Worm (Caenorhabditis elegans) whole organism, late embryonic: ENCODE results near the gene dhhc-13.

Experiments used
- C08G9.2 ChIP-seq: sonication (generic microtip); optimal IDR thresholded peaks from 2 replicates; lab custom pipeline; 2016; ENCODE audit warnings: mild to moderate bottlenecking, missing genetic modification characterization, moderate library complexity, missing compliant biosample characterization
- C38D4.7 ChIP-seq: fragments of 200-800 bp; sonication (Bioruptor generic); optimal IDR thresholded peaks from 2 replicates; lab custom pipeline; 2018; ENCODE audit warnings: mild to moderate bottlenecking, missing genetic modification characterization, moderate library complexity, missing compliant biosample characterization
- F13H6.1 ChIP-seq: sonication (generic microtip); optimal IDR thresholded peaks from 2 replicates; lab custom pipeline; 2016; ENCODE audit warnings: missing genetic modification characterization, missing compliant biosample characterization
- K02D7.2 ChIP-seq: sonication (generic microtip); optimal IDR thresholded peaks from 2 replicates; lab custom pipeline; 2017; ENCODE audit warnings: mild to moderate bottlenecking, missing genetic modification characterization, missing compliant biosample characterization
- K09A11.1 ChIP-seq: sonication (generic microtip); optimal IDR thresholded peaks from 2 replicates; lab custom pipeline; 2017; ENCODE audit warnings: antibody characterized with exemption, mild to moderate bottlenecking, missing genetic modification characterization, missing compliant biosample characterization; ENCODE audit not compliant: insufficient read depth
- T23F11.4 ChIP-seq: fragments of 200-800 bp; sonication (Bioruptor generic); optimal IDR thresholded peaks from 2 replicates; lab custom pipeline; 2018; ENCODE audit warnings: mild to moderate bottlenecking, missing genetic modification characterization, missing compliant biosample characterization
- ahr-1 ChIP-seq: sonication (generic microtip); optimal IDR thresholded peaks from 2 replicates; lab custom pipeline; 2016; ENCODE audit warnings: missing genetic modification characterization, missing compliant biosample characterization
- ama-1 ChIP-seq: fragments of 150-350 bp; optimal IDR thresholded peaks from 2 replicates; lab custom pipeline; 2014
- ceh-18 ChIP-seq: sonication (generic microtip); optimal IDR thresholded peaks from 2 replicates; lab custom pipeline; 2016; ENCODE audit warnings: missing genetic modification characterization, missing compliant biosample characterization
- ceh-19 ChIP-seq: fragments of 200-800 bp; sonication (Bioruptor generic); optimal IDR thresholded peaks from 2 replicates; lab custom pipeline; 2018; ENCODE audit warnings: mild to moderate bottlenecking, missing genetic modification characterization, missing compliant biosample characterization
- ceh-2 ChIP-seq: sonication (generic microtip); optimal IDR thresholded peaks from 2 replicates; lab custom pipeline; 2016; ENCODE audit warnings: missing genotype, missing genetic modification characterization, missing compliant biosample characterization
- ceh-22 ChIP-seq: sonication (generic microtip); optimal IDR thresholded peaks from 2 replicates; lab custom pipeline; 2017; ENCODE audit warnings: missing biosample characterization, missing genetic modification characterization
- ceh-24 ChIP-seq: sonication (generic microtip); optimal IDR thresholded peaks from 2 replicates; lab custom pipeline; 2016; ENCODE audit warnings: mild to moderate bottlenecking, missing genetic modification characterization, missing compliant biosample characterization
- ceh-30 ChIP-seq: fragments of 150-350 bp; optimal IDR thresholded peaks from 2 replicates; lab custom pipeline; 2014; ENCODE audit warnings: missing biosample characterization, missing genetic modification characterization
- ceh-31 ChIP-seq: sonication (generic microtip); optimal IDR thresholded peaks from 2 replicates; lab custom pipeline; 2016; ENCODE audit warnings: missing genetic modification characterization, missing compliant biosample characterization
- ceh-34 ChIP-seq: sonication (generic microtip); optimal IDR thresholded peaks from 2 replicates; lab custom pipeline; 2016; ENCODE audit warnings: mild to moderate bottlenecking, missing genetic modification characterization, missing compliant biosample characterization
- ceh-9 ChIP-seq: sonication (generic microtip); optimal IDR thresholded peaks from 2 replicates; lab custom pipeline; 2016; ENCODE audit warnings: mild to moderate bottlenecking, missing genetic modification characterization, inconsistent platforms, missing compliant biosample characterization
- dmd-4 ChIP-seq: sonication (generic microtip); optimal IDR thresholded peaks from 2 replicates; lab custom pipeline; 2016; ENCODE audit warnings: borderline replicate concordance, missing genetic modification characterization, missing compliant biosample characterization
- elt-2 ChIP-seq: sonication (generic microtip); optimal IDR thresholded peaks from 2 replicates; lab custom pipeline; 2016; ENCODE audit warnings: missing genetic modification reagents, missing genetic modification characterization, missing compliant biosample characterization
- fax-1 ChIP-seq: sonication (generic microtip); optimal IDR thresholded peaks from 2 replicates; lab custom pipeline; 2016; ENCODE audit warnings: missing genotype, missing genetic modification characterization, missing compliant biosample characterization
- fkh-10 ChIP-seq: fragments of 150-350 bp; optimal IDR thresholded peaks from 2 replicates; lab custom pipeline; 2014; ENCODE audit warnings: missing biosample characterization, missing genetic modification reagents, missing genetic modification characterization
- fkh-6 ChIP-seq: sonication (generic microtip); optimal IDR thresholded peaks from 2 replicates; lab custom pipeline; 2016; ENCODE audit warnings: missing genetic modification characterization, missing compliant biosample characterization
- gmeb-2 ChIP-seq: sonication (generic microtip); optimal IDR thresholded peaks from 2 replicates; lab custom pipeline; 2016; ENCODE audit warnings: missing genetic modification characterization, inconsistent platforms, missing compliant biosample characterization
- hlh-15 ChIP-seq: sonication (generic microtip); optimal IDR thresholded peaks from 2 replicates; lab custom pipeline; 2016; ENCODE audit warnings: missing genetic modification characterization, missing compliant biosample characterization
- hlh-6 ChIP-seq: sonication (generic microtip); optimal IDR thresholded peaks from 2 replicates; lab custom pipeline; 2016; ENCODE audit warnings: missing genotype, missing genetic modification characterization, missing compliant biosample characterization
- hlh-8 ChIP-seq: sonication (generic microtip); optimal IDR thresholded peaks from 2 replicates; lab custom pipeline; 2016; ENCODE audit warnings: missing genotype, missing genetic modification characterization, missing compliant biosample characterization
- lin-11 ChIP-seq: fragments of 200-800 bp; sonication (Bioruptor generic); optimal IDR thresholded peaks from 2 replicates; lab custom pipeline; 2018; ENCODE audit warnings: mild to moderate bottlenecking, missing genetic modification characterization, missing compliant biosample characterization
- mec-3 ChIP-seq: sonication (generic microtip); optimal IDR thresholded peaks from 2 replicates; lab custom pipeline; 2016; ENCODE audit warnings: borderline replicate concordance, missing genetic modification characterization, missing compliant biosample characterization
- nhr-232 ChIP-seq: sonication (generic microtip); optimal IDR thresholded peaks from 2 replicates; lab custom pipeline; 2016; ENCODE audit warnings: missing genetic modification characterization, missing compliant biosample characterization
- odd-2 ChIP-seq: sonication (generic microtip); optimal IDR thresholded peaks from 2 replicates; lab custom pipeline; 2017; ENCODE audit warnings: antibody characterized with exemption, mild to moderate bottlenecking, missing genetic modification characterization, missing compliant biosample characterization
- pag-3 ChIP-seq: sonication (generic microtip); optimal IDR thresholded peaks from 2 replicates; lab custom pipeline; 2016; ENCODE audit warnings: missing compliant biosample characterization, missing genetic modification characterization, borderline replicate concordance
- pax-1 ChIP-seq: fragments of 150-350 bp; optimal IDR thresholded peaks from 2 replicates; lab custom pipeline; 2014; ENCODE audit warnings: missing biosample characterization, missing genetic modification characterization
- ref-2 ChIP-seq: sonication (generic microtip); optimal IDR thresholded peaks from 2 replicates; lab custom pipeline; 2016; ENCODE audit warnings: missing genetic modification characterization, missing compliant biosample characterization
- sox-2 ChIP-seq: fragments of 200-800 bp; sonication (Bioruptor generic); IDR thresholded peaks from 2 replicates; pipeline ENCODE4 v1.3.6; 2022; ENCODE audit warnings: missing genetic modification reagents, missing genetic modification characterization, missing compliant biosample characterization
- sox-4 ChIP-seq: sonication (generic microtip); optimal IDR thresholded peaks from 2 replicates; lab custom pipeline; 2017; ENCODE audit warnings: mild to moderate bottlenecking, missing genetic modification characterization, inconsistent platforms, missing compliant biosample characterization
- tbx-2 ChIP-seq: sonication (generic microtip); optimal IDR thresholded peaks from 2 replicates; lab custom pipeline; 2016; ENCODE audit warnings: missing genetic modification characterization, missing compliant biosample characterization
- tbx-7 ChIP-seq: sonication (generic microtip); optimal IDR thresholded peaks from 2 replicates; lab custom pipeline; 2016; ENCODE audit warnings: missing genotype, missing genetic modification characterization, missing compliant biosample characterization
- unc-3 ChIP-seq, 2 experiments: fragments of 200-800 bp in 1 of 2; sonication (Bioruptor generic) in 1 of 2; sonication (generic microtip) in 1 of 2; conservative IDR thresholded peaks in 1 of 2; optimal IDR thresholded peaks in 1 of 2; 2 replicates each; pipeline versions ENCODE4 v1.3.6 to Lab custom; 2016 to 2022; ENCODE audit warnings: missing compliant biosample characterization in 2 of 2, missing genetic modification characterization in 2 of 2, missing genetic modification reagents in 1 of 2
- unc-42 ChIP-seq: sonication (generic microtip); optimal IDR thresholded peaks from 2 replicates; lab custom pipeline; 2016; ENCODE audit warnings: missing genotype, missing genetic modification characterization, missing compliant biosample characterization
- unc-86 ChIP-seq: sonication (generic microtip); optimal IDR thresholded peaks from 2 replicates; lab custom pipeline; 2016; ENCODE audit warnings: missing genetic modification characterization, missing compliant biosample characterization

Gene dhhc-13

DNA sequence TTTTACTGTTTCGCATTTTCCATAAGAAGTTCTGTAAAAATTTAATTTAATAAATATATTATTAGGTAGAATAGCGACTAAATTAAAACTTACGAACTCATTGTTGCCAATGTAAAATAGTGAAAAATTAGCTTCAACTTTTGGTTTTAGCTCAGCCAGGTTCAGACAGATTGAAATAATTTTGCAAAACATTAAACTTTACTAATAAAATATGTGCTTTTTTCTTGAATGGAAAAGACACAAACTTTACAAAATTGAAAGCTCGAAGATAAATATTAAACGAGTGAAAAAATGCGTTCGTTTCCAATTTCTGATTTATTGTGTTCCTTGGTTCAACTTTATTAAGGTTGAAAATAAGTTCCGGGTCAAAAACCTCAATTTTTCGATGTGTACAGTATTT is 37.3 kb upstream of the dhhc-13 start, which contains the start of gene srv-22:
Gene srv-22 (minus strand): TSS at position 101 of the 400 bp plus-strand sequence.
- TF ChIP-seq pag-3 (no peak), mec-3 (tag; lab: Kevin White, UChicago) (no peak)

DNA sequence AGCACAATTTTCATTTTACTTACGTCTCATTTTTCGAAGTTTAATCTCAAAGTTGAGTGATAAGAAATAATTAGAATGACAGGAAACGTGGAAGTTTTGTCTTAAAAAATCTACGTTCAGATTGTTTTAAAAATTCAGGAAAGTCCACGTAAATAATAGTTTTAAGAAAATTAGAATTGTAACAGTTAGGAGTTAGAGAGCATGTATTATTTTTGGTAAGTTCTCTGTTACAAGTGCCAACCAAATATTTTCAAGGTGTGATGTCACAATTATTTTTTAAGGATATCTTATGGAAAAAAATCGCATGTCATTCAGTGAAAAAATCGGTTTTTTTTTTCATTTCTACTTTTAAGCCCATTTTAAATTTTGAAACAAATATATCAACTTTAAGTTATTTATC is 32.6 kb upstream of the dhhc-13 start, which contains the start of gene H04M03.11:
Gene H04M03.11 (minus strand): TSS at position 101 of the 400 bp plus-strand sequence.
- TF ChIP-seq lin-11 (tag; lab: Kevin White, UChicago) (no peak), fkh-10 (GFP tag; lab: Kevin White, UChicago) (no peak), unc-3 (GFP tag; conservative IDR thresholded peaks at IDR 0.05; lab: Robert Waterston, UW) (no peak), unc-3 (tag; optimal IDR thresholded peaks at IDR 0.05; lab: Kevin White, UChicago) (no peak), pax-1 (no peak), fax-1 (tag; lab: Kevin White, UChicago) (no peak), ceh-24 (tag; lab: Kevin White, UChicago) (no peak)

DNA sequence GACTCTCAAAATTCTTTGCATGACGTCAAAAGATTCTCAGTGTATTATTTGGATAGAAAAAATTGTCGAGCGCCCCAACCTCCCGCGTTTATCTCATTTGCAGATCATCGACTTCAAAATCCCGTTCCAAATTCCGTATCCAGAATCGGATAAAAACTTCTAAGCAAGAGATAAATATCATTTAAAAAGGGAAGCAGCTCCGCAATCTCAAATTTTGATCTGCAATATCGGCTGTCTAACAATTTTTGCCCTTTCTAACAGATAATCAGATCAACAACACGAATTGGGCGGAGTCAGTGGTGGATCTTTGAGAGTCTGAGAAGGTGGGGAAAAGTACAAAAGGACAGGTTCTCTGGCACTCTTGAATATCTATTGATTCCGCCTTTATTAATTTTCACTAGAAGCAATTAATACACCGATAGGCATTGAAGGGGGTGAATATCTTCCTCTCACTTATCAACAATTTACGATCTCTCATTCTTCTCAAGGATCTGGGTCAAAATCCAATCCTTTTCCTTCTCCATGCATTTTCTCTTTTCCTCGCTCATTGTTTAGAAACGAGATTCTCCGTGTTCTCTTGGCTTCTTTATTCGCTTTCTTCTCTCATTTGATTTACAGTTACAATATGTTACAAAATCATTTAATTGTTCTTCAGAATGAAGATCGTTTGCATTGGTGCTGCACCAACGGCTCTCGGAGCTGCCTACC is 31.8 kb upstream of the dhhc-13 start, which contains the start of gene glf-1:
Gene glf-1 (plus strand): TSS at position 656 of the 708 bp plus-strand sequence.
- TF ChIP-seq sox-2 (GFP tag; lab: Robert Waterston, UW) (no peak), odd-2 (no peak), ahr-1 (tag; lab: Kevin White, UChicago) (no peak), F13H6.1 (tag; lab: Kevin White, UChicago) (no peak), elt-2 (no peak), unc-86 (tag; lab: Kevin White, UChicago) (no peak)
- TF ChIP-seq, all 69 proteins: peak for 0

DNA sequence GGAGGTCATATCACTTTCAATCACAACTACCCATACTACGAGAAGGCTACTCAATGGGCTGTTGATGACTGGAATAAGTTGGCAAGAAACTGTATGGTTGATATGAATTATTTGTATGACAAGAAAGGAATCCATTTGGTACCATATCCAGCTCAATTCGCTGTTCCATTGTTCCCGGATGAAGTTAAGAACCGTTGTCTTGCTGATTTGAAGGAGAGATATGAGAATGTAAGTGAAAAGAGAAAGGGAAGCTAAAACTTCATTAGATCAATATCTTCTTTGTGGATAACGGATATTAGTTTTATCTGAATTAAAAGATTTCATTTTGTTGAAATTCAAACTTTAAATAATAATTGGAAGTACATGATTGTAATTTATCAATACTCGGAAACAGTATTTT is 30.5 kb upstream of the dhhc-13 start:
- TF ChIP-seq ceh-30 (tag; lab: Kevin White, UChicago) (no peak), fkh-6 (tag; lab: Kevin White, UChicago) (no peak), ceh-19 (GFP tag; lab: Kevin White, UChicago) (no peak), tbx-2 (no peak), ceh-2 (no peak), ref-2 (tag; lab: Kevin White, UChicago) (no peak), K09A11.1 (tag; lab: Kevin White, UChicago) (no peak), pag-3 (no peak), ahr-1 (tag; lab: Kevin White, UChicago) (no peak), ceh-34 (no peak), odd-2 (no peak), nhr-232 (no peak), elt-2 (no peak), ceh-31 (tag; lab: Kevin White, UChicago) (no peak), dmd-4 (tag; lab: Kevin White, UChicago) (no peak), tbx-7 (tag; lab: Kevin White, UChicago) (no peak), ceh-24 (tag; lab: Kevin White, UChicago) (no peak), sox-4 (tag; lab: Kevin White, UChicago) (no peak), ceh-18 (tag; lab: Kevin White, UChicago) (no peak), fax-1 (tag; lab: Kevin White, UChicago) (no peak)

DNA sequence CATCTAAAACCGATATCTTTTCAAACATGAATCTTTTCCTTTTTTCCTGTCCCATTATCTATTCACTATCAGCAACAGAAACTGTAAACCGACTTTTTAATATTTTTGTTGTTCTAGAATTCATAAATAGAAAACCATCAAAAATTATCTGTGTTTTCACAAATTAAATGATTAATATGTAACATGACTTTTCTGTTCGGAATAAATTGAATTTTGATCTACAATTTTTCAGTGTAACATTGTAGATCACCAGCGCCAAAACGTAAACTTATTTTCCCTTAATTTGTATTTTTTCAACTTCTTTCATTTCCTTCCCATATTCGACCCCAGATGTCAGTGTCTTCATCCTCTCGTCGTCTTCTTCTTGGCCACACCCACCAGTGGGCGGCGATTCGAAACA is 25.9 kb upstream of the dhhc-13 start, which contains the start of gene H04M03.3:
Gene H04M03.3 (plus strand): TSS at position 301 of the 400 bp plus-strand sequence.
- TF ChIP-seq unc-42 (tag; lab: Kevin White, UChicago) (no peak), C08G9.2 (tag; lab: Kevin White, UChicago) (no peak), dmd-4 (tag; lab: Kevin White, UChicago) (no peak), ceh-19 (GFP tag; lab: Kevin White, UChicago) (no peak), hlh-8 (no peak), C38D4.7 (GFP tag; lab: Kevin White, UChicago) (no peak), ceh-2 (no peak), ceh-22 (tag; lab: Kevin White, UChicago) (no peak), hlh-6 (tag; lab: Kevin White, UChicago) (no peak), hlh-15 (tag; lab: Kevin White, UChicago) (no peak), K02D7.2 (tag; lab: Kevin White, UChicago) (no peak), pax-1 (no peak), T23F11.4 (GFP tag; lab: Kevin White, UChicago) (no peak), ceh-9 (tag; lab: Kevin White, UChicago) (no peak), ceh-30 (tag; lab: Kevin White, UChicago) (no peak), gmeb-2 (tag; lab: Kevin White, UChicago) (no peak), ama-1 (lab: Kevin White, UChicago) (no peak)
